Worm (Caenorhabditis elegans) whole organism, L3 larva: ENCODE results near the gene C16C10.4.

Experiments
- R02D3.7 ChIP-seq: fragments of 150-350 bp; optimal IDR thresholded peaks from 2 replicates; lab custom pipeline; 2014; ENCODE audit warnings: missing biosample characterization, missing genetic modification characterization
- ZK546.5 ChIP-seq: sonication (generic microtip); optimal IDR thresholded peaks from 2 replicates; lab custom pipeline; 2017; ENCODE audit warnings: missing biosample characterization, missing genetic modification characterization
- aly-2 ChIP-seq: fragments of 150-350 bp; optimal IDR thresholded peaks from 2 replicates; lab custom pipeline; 2014; ENCODE audit warnings: missing biosample characterization, missing genetic modification characterization
- ama-1 ChIP-seq: fragments of 150-350 bp; optimal IDR thresholded peaks from 2 replicates; lab custom pipeline; 2018
- ceh-9 ChIP-seq: sonication (generic microtip); optimal IDR thresholded peaks from 2 replicates; lab custom pipeline; 2018; ENCODE audit warnings: missing biosample characterization, missing genetic modification characterization
- egl-27 ChIP-seq: sonication (generic microtip); optimal IDR thresholded peaks from 4 replicates; lab custom pipeline; 2017; ENCODE audit warnings: missing biosample characterization, missing genetic modification reagents, missing genetic modification characterization
- egl-5 ChIP-seq: fragments of 150-350 bp; optimal IDR thresholded peaks from 2 replicates; lab custom pipeline; 2017; ENCODE audit warnings: missing biosample characterization, missing genetic modification reagents, missing genetic modification characterization, inconsistent platforms
- elt-1 ChIP-seq: fragments of 150-350 bp; optimal IDR thresholded peaks from 2 replicates; lab custom pipeline; 2014; ENCODE audit warnings: missing biosample characterization, missing genetic modification characterization
- elt-3 ChIP-seq, 3 experiments: fragments of 150-350 bp in 1 of 3; sonication (generic microtip) in 2 of 3; optimal IDR thresholded peaks; 2 replicates in 2 of 3; 4 replicates in 1 of 3; lab custom pipeline; 2014 to 2017; ENCODE audit warnings: missing biosample characterization in 3 of 3, missing genetic modification characterization in 3 of 3
- eor-1 ChIP-seq, 2 experiments: fragments of 150-350 bp; optimal IDR thresholded peaks; 2 replicates each; lab custom pipeline; 2014 to 2018; ENCODE audit warnings: missing biosample characterization in 2 of 2, missing genetic modification characterization in 2 of 2
- fkh-10 ChIP-seq: sonication (generic microtip); optimal IDR thresholded peaks from 2 replicates; lab custom pipeline; 2017; ENCODE audit warnings: missing biosample characterization, missing genetic modification reagents, missing genetic modification characterization
- hmg-11 ChIP-seq: sonication (generic microtip); optimal IDR thresholded peaks from 2 replicates; lab custom pipeline; 2016; ENCODE audit warnings: missing genetic modification characterization, missing compliant biosample characterization
- lin-15B ChIP-seq: fragments of 150-350 bp; optimal IDR thresholded peaks from 2 replicates; lab custom pipeline; 2014; ENCODE audit warnings: missing biosample characterization, missing genetic modification characterization
- lin-39 ChIP-seq: fragments of 150-350 bp; optimal IDR thresholded peaks from 2 replicates; lab custom pipeline; 2018; ENCODE audit warnings: missing biosample characterization, missing genetic modification reagents, missing genetic modification characterization
- mdl-1 ChIP-seq: fragments of 150-350 bp; optimal IDR thresholded peaks from 2 replicates; lab custom pipeline; 2014; ENCODE audit warnings: missing biosample characterization, missing genetic modification characterization
- mml-1 ChIP-seq: fragments of 150-350 bp; sonication (generic microtip); optimal IDR thresholded peaks from 3 replicates; lab custom pipeline; 2014; ENCODE audit warnings: missing biosample characterization, missing genetic modification characterization
- nfya-1 ChIP-seq: sonication (generic microtip); optimal IDR thresholded peaks from 2 replicates; lab custom pipeline; 2017; ENCODE audit warnings: missing genetic modification characterization, mild to moderate bottlenecking, missing compliant biosample characterization, antibody characterized with exemption, moderate library complexity; ENCODE audit not compliant: insufficient read depth
- nhr-11 ChIP-seq: fragments of 150-350 bp; optimal IDR thresholded peaks from 2 replicates; lab custom pipeline; 2014; ENCODE audit warnings: missing biosample characterization, missing genetic modification characterization
- nhr-12 ChIP-seq: fragments of 150-350 bp; optimal IDR thresholded peaks from 2 replicates; lab custom pipeline; 2014; ENCODE audit warnings: missing biosample characterization, missing genetic modification characterization
- nhr-23 ChIP-seq: fragments of 150-350 bp; optimal IDR thresholded peaks from 2 replicates; lab custom pipeline; 2014; ENCODE audit warnings: missing biosample characterization, missing genetic modification reagents, missing genetic modification characterization
- nhr-237 ChIP-seq: fragments of 150-350 bp; optimal IDR thresholded peaks from 2 replicates; lab custom pipeline; 2014; ENCODE audit warnings: missing biosample characterization, missing genetic modification characterization
- nhr-25 ChIP-seq: sonication (generic microtip); optimal IDR thresholded peaks from 2 replicates; lab custom pipeline; 2017; ENCODE audit warnings: missing biosample characterization, missing genetic modification characterization
- nhr-28 ChIP-seq: fragments of 150-350 bp; optimal IDR thresholded peaks from 2 replicates; lab custom pipeline; 2014; ENCODE audit warnings: missing biosample characterization, missing genetic modification characterization
- nhr-43 ChIP-seq: sonication (generic microtip); optimal IDR thresholded peaks from 2 replicates; lab custom pipeline; 2016; ENCODE audit warnings: mild to moderate bottlenecking, missing genetic modification characterization, missing compliant biosample characterization; ENCODE audit not compliant: poor library complexity, severe bottlenecking
- nhr-67 ChIP-seq: fragments of 150-350 bp; optimal IDR thresholded peaks from 2 replicates; lab custom pipeline; 2014; ENCODE audit warnings: missing biosample characterization, missing genetic modification characterization
- pha-4 ChIP-seq: fragments of 150-350 bp; optimal IDR thresholded peaks from 2 replicates; lab custom pipeline; 2014; ENCODE audit warnings: missing biosample characterization, missing genetic modification reagents, missing genetic modification characterization
- pqm-1 ChIP-seq: fragments of 150-350 bp; optimal IDR thresholded peaks from 2 replicates; lab custom pipeline; 2017; ENCODE audit warnings: missing biosample characterization, missing genetic modification characterization, inconsistent platforms
- sea-2 ChIP-seq: fragments of 150-350 bp; sonication (generic microtip); optimal IDR thresholded peaks from 4 replicates; lab custom pipeline; 2014; ENCODE audit warnings: missing biosample characterization, missing genetic modification reagents, missing genetic modification characterization
- skn-1 ChIP-seq: fragments of 150-350 bp; optimal IDR thresholded peaks from 2 replicates; lab custom pipeline; 2014; ENCODE audit warnings: missing biosample characterization, missing genetic modification characterization
- snpc-4 ChIP-seq: fragments of 150-350 bp; optimal IDR thresholded peaks from 2 replicates; lab custom pipeline; 2014; ENCODE audit warnings: missing biosample characterization, missing genetic modification characterization
- unc-62 ChIP-seq: fragments of 150-350 bp; sonication (generic microtip); optimal IDR thresholded peaks from 4 replicates; lab custom pipeline; 2014; ENCODE audit warnings: missing biosample characterization, missing genetic modification reagents, missing genetic modification characterization
- zag-1 ChIP-seq: fragments of 150-350 bp; optimal IDR thresholded peaks from 2 replicates; lab custom pipeline; 2014; ENCODE audit warnings: missing biosample characterization, missing genetic modification characterization
- ztf-11 ChIP-seq: fragments of 150-350 bp; optimal IDR thresholded peaks from 2 replicates; lab custom pipeline; 2014; ENCODE audit warnings: missing biosample characterization, missing genetic modification characterization
- ztf-4 ChIP-seq: fragments of 150-350 bp; optimal IDR thresholded peaks from 2 replicates; lab custom pipeline; 2014; ENCODE audit warnings: missing biosample characterization, missing genetic modification characterization

C16C10.4 gene

ce11 chrIII:4195306-4196008, 24.3 kb downstream of the C16C10.4 start (continued):
- TF ChIP-seq sea-2 (GFP tag; lab: Kevin White, UChicago) (no peak), zag-1 (no peak), ama-1 (lab: Kevin White, UChicago) (peak; percentile 95), mml-1 (tag; lab: Kevin White, UChicago) (no peak), ztf-4 (tag; lab: Kevin White, UChicago) (peak; percentile 60), nhr-43 (tag; lab: Kevin White, UChicago) (peak; percentile 84), nhr-28 (no peak), ZK546.5 (no peak), eor-1 (tag; optimal IDR thresholded peaks at IDR 0.05; lab: Kevin White, UChicago) (no peak), nhr-11 (no peak), hmg-11 (tag; lab: Kevin White, UChicago) (peak; percentile 47)

ce11 chrIII:4196301-4196987, 25.3 kb downstream of the C16C10.4 start:
- peak; percentile 6 for TF ChIP-seq fkh-10 (GFP tag; lab: Kevin White, UChicago)
- TF ChIP-seq snpc-4: peak; percentile 46
- TF ChIP-seq hmg-11 (tag; lab: Kevin White, UChicago): no peak
- peak; percentile 22 for TF ChIP-seq R02D3.7 (tag; lab: Kevin White, UChicago)
- peak; percentile 84 for TF ChIP-seq nfya-1 (tag; lab: Kevin White, UChicago)
- TF ChIP-seq mml-1 (tag; lab: Kevin White, UChicago): no peak
- peak; percentile 60 for TF ChIP-seq lin-39 (tag; lab: Kevin White, UChicago)
- TF ChIP-seq skn-1: peak; percentile 21
- no peak for TF ChIP-seq nhr-237 (tag; lab: Kevin White, UChicago)
- TF ChIP-seq unc-62 (GFP tag; lab: Kevin White, UChicago): no peak
- peak; percentile 75 for TF ChIP-seq lin-15B (tag; lab: Kevin White, UChicago)
- TF ChIP-seq nhr-11: no peak
- TF ChIP-seq nhr-25 (tag; lab: Kevin White, UChicago): peak; percentile 58
- TF ChIP-seq ztf-4 (tag; lab: Kevin White, UChicago): no peak
- peak; percentile 20 for TF ChIP-seq egl-5 (tag; lab: Kevin White, UChicago)
- no peak for TF ChIP-seq aly-2 (tag; lab: Kevin White, UChicago)
- TF ChIP-seq pha-4: peak; percentile 73
- peak; percentile 85 for TF ChIP-seq mdl-1
- TF ChIP-seq elt-1 (tag; lab: Kevin White, UChicago): no peak
- TF ChIP-seq, all 47 proteins: peak for 11

ce11 chrIII:4196988-4197384, 25.9 kb downstream of the C16C10.4 start, which contains the start of gene asd-1:
Gene asd-1 (plus strand): TSS chrIII:4197285.
- no peak for TF ChIP-seq fkh-10 (GFP tag; lab: Kevin White, UChicago)
- no peak for TF ChIP-seq nhr-23 (tag; lab: Kevin White, UChicago)
- TF ChIP-seq nhr-237 (tag; lab: Kevin White, UChicago): no peak
- TF ChIP-seq egl-27: no peak
- TF ChIP-seq nhr-11: no peak
- TF ChIP-seq nhr-12 (tag; lab: Kevin White, UChicago): no peak
- TF ChIP-seq nhr-28: no peak
- no peak for TF ChIP-seq elt-3 (tag; optimal IDR thresholded peaks at IDR 0.05; lab: Kevin White, UChicago)
- no peak for TF ChIP-seq nfya-1 (tag; lab: Kevin White, UChicago)
- no peak for TF ChIP-seq ztf-11 (tag; lab: Kevin White, UChicago)

- TF ChIP-seq nhr-237 (tag; lab: Kevin White, UChicago) (no peak), lin-15B (tag; lab: Kevin White, UChicago) (peak; percentile 48), nfya-1 (tag; lab: Kevin White, UChicago) (peak; percentile 43), R02D3.7 (tag; lab: Kevin White, UChicago) (peak; percentile 88), pha-4 (peak; percentile 64)
These were observed 32.9 kb downstream of the C16C10.4 start, which contains the start of the genes pelo-1 and R74.7 for ce11 chrIII:4204072-4204471. Gene pelo-1 (minus strand): TSS chrIII:4204222. Gene R74.7 (plus strand): TSS chrIII:4204429.

- TF ChIP-seq ceh-9 (tag; lab: Kevin White, UChicago) (no peak), snpc-4 (no peak), pqm-1 (tag; lab: Kevin White, UChicago) (no peak), nhr-67 (no peak), elt-3 (tag; optimal IDR thresholded peaks at IDR 0.05; lab: Kevin White, UChicago) (no peak)
These were observed 33.8 kb downstream of the C16C10.4 start for ce11 chrIII:4204964-4205363.
